Worm (Caenorhabditis elegans): Measurements from ENCODE around the gene cpsf-4.

DNA sequence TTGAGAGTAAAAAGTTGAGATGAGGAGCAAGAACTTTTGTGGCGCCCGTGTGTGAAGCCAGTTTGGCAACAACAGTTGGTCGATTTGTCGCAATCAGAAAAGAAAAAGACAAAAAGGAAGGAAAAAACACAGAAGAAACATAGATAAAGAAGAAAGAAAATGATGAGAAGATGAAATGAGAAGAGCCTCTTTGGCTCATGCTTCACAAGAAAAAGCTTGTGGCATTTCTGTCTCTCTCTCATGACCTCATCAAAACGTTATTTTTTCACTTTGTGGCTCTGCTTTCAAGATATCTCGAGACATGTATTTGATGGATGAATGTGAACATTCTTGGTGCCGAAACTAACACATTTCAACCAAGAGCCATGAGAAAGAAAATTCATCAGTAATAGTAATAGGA, 19.8 kb upstream of the cpsf-4 start:
- TF ChIP-seq nhr-23 (tag; optimal IDR thresholded peaks at IDR 0.05) (no peak), jun-1 (tag; optimal IDR thresholded peaks at IDR 0.05) (no peak), lin-15B (tag; optimal IDR thresholded peaks at IDR 0.05) (no peak), ztf-4 (tag; optimal IDR thresholded peaks at IDR 0.05) (no peak), unc-62 (GFP tag; optimal IDR thresholded peaks at IDR 0.05) (no peak), nhr-237 (tag; optimal IDR thresholded peaks at IDR 0.05) (no peak)

Measured in whole organism, L3 larva.